Worm (Caenorhabditis elegans) whole organism, young adult: ENCODE measurements around the gene C33C12.1.

ENCODE experiments used
- B0019.2 ChIP-seq: fragments of 200-800 bp; sonication (Bioruptor generic); conservative IDR thresholded peaks from 2 replicates; pipeline ENCODE4 v1.3.6; 2022; ENCODE audit warnings: missing genetic modification reagents, missing genetic modification characterization, missing compliant biosample characterization
- D2030.7 ChIP-seq: fragments of 200-800 bp; sonication (Bioruptor generic); IDR thresholded peaks from 2 replicates; pipeline ENCODE4 v1.3.6; 2022; ENCODE audit warnings: missing genetic modification reagents, missing genetic modification characterization, missing compliant biosample characterization
- F39B2.1 ChIP-seq: fragments of 200-800 bp; sonication (Bioruptor generic); IDR thresholded peaks from 2 replicates; pipeline ENCODE4 v1.3.6; 2022; ENCODE audit warnings: missing genetic modification reagents, missing genetic modification characterization, missing compliant biosample characterization
- T07F8.4 ChIP-seq: sonication (generic microtip); optimal IDR thresholded peaks from 2 replicates; lab custom pipeline; 2016; ENCODE audit warnings: mild to moderate bottlenecking, missing genetic modification characterization, moderate library complexity, missing compliant biosample characterization
- Y79H2A.3 ChIP-seq: fragments of 200-800 bp; sonication (Bioruptor generic); conservative IDR thresholded peaks from 2 replicates; pipeline ENCODE4 v1.3.6; 2022; ENCODE audit warnings: missing genetic modification reagents, missing genetic modification characterization, missing compliant biosample characterization
- attf-6 ChIP-seq: fragments of 200-800 bp; sonication (Bioruptor generic); IDR thresholded peaks from 2 replicates; pipeline ENCODE4 v1.3.6; 2022; ENCODE audit warnings: missing genetic modification reagents, missing genetic modification characterization, missing compliant biosample characterization
- ccch-3 ChIP-seq: fragments of 200-800 bp; sonication (Bioruptor generic); optimal IDR thresholded peaks from 2 replicates; lab custom pipeline; 2018; ENCODE audit warnings: mild to moderate bottlenecking, missing genetic modification characterization, missing compliant biosample characterization
- cebp-1 ChIP-seq, 2 experiments: fragments of 200-800 bp in 1 of 2; sonication (Bioruptor generic) in 1 of 2; sonication (generic microtip) in 1 of 2; IDR thresholded peaks in 1 of 2; optimal IDR thresholded peaks in 1 of 2; 2 replicates each; pipeline versions ENCODE4 v1.3.6 to Lab custom; 2017 to 2022; ENCODE audit warnings: missing compliant biosample characterization in 2 of 2, missing genetic modification characterization in 2 of 2, mild to moderate bottlenecking in 1 of 2, missing genetic modification reagents in 1 of 2, moderate library complexity in 1 of 2
- ceh-79 ChIP-seq: sonication (generic microtip); optimal IDR thresholded peaks from 2 replicates; lab custom pipeline; 2017; ENCODE audit warnings: mild to moderate bottlenecking, missing genetic modification characterization, missing compliant biosample characterization
- hrde-1 ChIP-seq: sonication (generic microtip); optimal IDR thresholded peaks from 2 replicates; lab custom pipeline; 2016; ENCODE audit warnings: missing genetic modification characterization, mild to moderate bottlenecking, missing compliant biosample characterization, moderate library complexity, missing genotype, missing genetic modification reagents, borderline replicate concordance
- let-526 ChIP-seq: fragments of 200-800 bp; sonication (Bioruptor generic); IDR thresholded peaks from 2 replicates; pipeline ENCODE4 v1.3.6; 2022; ENCODE audit warnings: missing genetic modification reagents, missing genetic modification characterization, missing compliant biosample characterization
- let-607 ChIP-seq, 2 experiments: fragments of 200-800 bp in 1 of 2; sonication (Bioruptor generic) in 1 of 2; sonication (generic microtip) in 1 of 2; optimal IDR thresholded peaks; 2 replicates each; lab custom pipeline; 2016 to 2018; ENCODE audit warnings: mild to moderate bottlenecking in 2 of 2, missing compliant biosample characterization in 2 of 2, missing genetic modification characterization in 2 of 2, moderate library complexity in 2 of 2, missing genotype in 1 of 2
- madf-8 ChIP-seq: fragments of 200-800 bp; sonication (Bioruptor generic); conservative IDR thresholded peaks from 2 replicates; pipeline ENCODE4 v1.3.6; 2022; ENCODE audit warnings: missing genetic modification reagents, missing genetic modification characterization, missing compliant biosample characterization
- mel-28 ChIP-seq: sonication (generic microtip); optimal IDR thresholded peaks from 2 replicates; lab custom pipeline; 2016; ENCODE audit warnings: borderline replicate concordance, mild to moderate bottlenecking, missing genetic modification characterization, missing compliant biosample characterization
- rec-8 ChIP-seq, 2 experiments: sonication (generic microtip); optimal IDR thresholded peaks; 2 replicates each; lab custom pipeline; 2016; ENCODE audit warnings: mild to moderate bottlenecking in 2 of 2, missing genetic modification characterization in 2 of 2, missing genetic modification reagents in 2 of 2, missing genotype in 2 of 2, missing biosample characterization in 1 of 2, missing compliant biosample characterization in 1 of 2, moderate library complexity in 1 of 2
- somi-1 ChIP-seq: fragments of 200-800 bp; sonication (Bioruptor generic); optimal IDR thresholded peaks from 2 replicates; lab custom pipeline; 2018; ENCODE audit warnings: mild to moderate bottlenecking, missing genetic modification characterization, missing compliant biosample characterization
- ztf-26 ChIP-seq: sonication (generic microtip); optimal IDR thresholded peaks from 2 replicates; lab custom pipeline; 2017; ENCODE audit warnings: missing genetic modification characterization, missing compliant biosample characterization

Gene C33C12.1

DNA sequence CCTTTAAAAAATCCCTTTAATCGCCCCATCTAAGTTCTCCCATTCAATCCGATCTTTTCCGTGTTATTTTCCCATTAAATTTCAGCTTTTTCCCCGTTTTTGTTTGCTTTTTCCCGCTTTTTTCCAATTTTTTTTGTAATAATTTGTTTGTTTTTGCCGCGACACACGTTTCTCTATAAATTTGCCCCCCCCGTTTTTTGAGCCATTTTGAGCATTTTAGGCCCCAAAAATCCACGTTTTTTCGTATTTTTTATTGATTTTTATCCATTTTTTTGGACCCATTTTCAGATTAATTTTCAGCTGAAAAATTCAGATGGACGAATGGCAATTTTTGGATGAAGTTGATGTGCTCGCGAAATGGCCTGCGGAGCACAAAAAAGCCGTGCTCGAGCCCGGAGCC is 45.3 kb downstream of the C33C12.1 start, which contains the start of gene F54A3.2:
Gene F54A3.2, plus strand, starts transcription at position 301 of the 400 bp plus-strand sequence.
- TF ChIP-seq cebp-1 (GFP tag; IDR thresholded peaks at IDR 0.05; lab: Robert Waterston, UW) (no peak), cebp-1 (tag; optimal IDR thresholded peaks at IDR 0.05; lab: Kevin White, UChicago) (no peak), let-526 (GFP tag; lab: Robert Waterston, UW) (no peak), rec-8 (tag; optimal IDR thresholded peaks at IDR 0.05; lab: Kevin White, UChicago) (no peak), D2030.7 (GFP tag; lab: Robert Waterston, UW) (no peak), somi-1 (GFP tag; lab: Kevin White, UChicago) (no peak), T07F8.4 (tag; lab: Kevin White, UChicago) (no peak), F39B2.1 (GFP tag; lab: Robert Waterston, UW) (no peak), attf-6 (GFP tag; lab: Robert Waterston, UW) (no peak), hrde-1 (tag; lab: Kevin White, UChicago) (no peak), madf-8 (GFP tag; lab: Robert Waterston, UW) (no peak), ceh-79 (tag; lab: Kevin White, UChicago) (no peak), Y79H2A.3 (GFP tag; lab: Robert Waterston, UW) (no peak), mel-28 (tag; lab: Kevin White, UChicago) (no peak), ccch-3 (GFP tag; lab: Kevin White, UChicago) (no peak), ztf-26 (no peak), let-607 (tag; optimal IDR thresholded peaks at IDR 0.05; lab: Kevin White, UChicago) (no peak), B0019.2 (GFP tag; lab: Robert Waterston, UW) (no peak)
